Worm (Caenorhabditis elegans) whole organism, young adult: ENCODE results near the gene F37C12.18.
A peak's percentile ranks its signal among the peaks of the same experiment; 100 is the strongest.

Experiments used
- B0019.2 ChIP-seq: fragments of 200-800 bp; sonication (Bioruptor generic); conservative IDR thresholded peaks from 2 replicates; pipeline ENCODE4 v1.3.6; 2022; ENCODE audit warnings: missing genetic modification reagents, missing genetic modification characterization, missing compliant biosample characterization
- B0261.1 ChIP-seq: sonication (generic microtip); optimal IDR thresholded peaks from 2 replicates; lab custom pipeline; 2016; ENCODE audit warnings: mild to moderate bottlenecking, missing genetic modification characterization, moderate library complexity, missing compliant biosample characterization
- C06A6.2 ChIP-seq: fragments of 200-800 bp; sonication (Bioruptor generic); conservative IDR thresholded peaks from 2 replicates; pipeline ENCODE4 v1.3.6; 2022; ENCODE audit warnings: missing genetic modification characterization, missing compliant biosample characterization
- C17E4.6 ChIP-seq: fragments of 200-800 bp; sonication (Bioruptor generic); IDR thresholded peaks from 2 replicates; pipeline ENCODE4 v1.3.6; 2022; ENCODE audit warnings: missing genetic modification reagents, missing genetic modification characterization, missing compliant biosample characterization
- F37B4.10 ChIP-seq: fragments of 200-800 bp; sonication (Bioruptor generic); IDR thresholded peaks from 2 replicates; pipeline ENCODE4 v1.3.6; 2022; ENCODE audit warnings: missing genetic modification characterization, missing compliant biosample characterization
- F39B2.1 ChIP-seq: fragments of 200-800 bp; sonication (Bioruptor generic); IDR thresholded peaks from 2 replicates; pipeline ENCODE4 v1.3.6; 2022; ENCODE audit warnings: missing genetic modification reagents, missing genetic modification characterization, missing compliant biosample characterization
- F57C9.4 ChIP-seq: sonication (generic microtip); optimal IDR thresholded peaks from 2 replicates; lab custom pipeline; 2017; ENCODE audit warnings: mild to moderate bottlenecking, missing genetic modification characterization, missing compliant biosample characterization
- K12H6.12 ChIP-seq: fragments of 200-800 bp; sonication (Bioruptor generic); optimal IDR thresholded peaks from 2 replicates; lab custom pipeline; 2018; ENCODE audit warnings: mild to moderate bottlenecking, missing genetic modification characterization, missing compliant biosample characterization
- T07F8.4 ChIP-seq: sonication (generic microtip); optimal IDR thresholded peaks from 2 replicates; lab custom pipeline; 2016; ENCODE audit warnings: mild to moderate bottlenecking, missing genetic modification characterization, moderate library complexity, missing compliant biosample characterization
- T26A5.8 ChIP-seq: sonication (generic microtip); optimal IDR thresholded peaks from 2 replicates; lab custom pipeline; 2016; ENCODE audit warnings: missing genetic modification characterization, missing compliant biosample characterization
- Y79H2A.3 ChIP-seq: fragments of 200-800 bp; sonication (Bioruptor generic); conservative IDR thresholded peaks from 2 replicates; pipeline ENCODE4 v1.3.6; 2022; ENCODE audit warnings: missing genetic modification reagents, missing genetic modification characterization, missing compliant biosample characterization
- Y95B8A.8 ChIP-seq: fragments of 200-800 bp; sonication (Bioruptor generic); IDR thresholded peaks from 2 replicates; pipeline ENCODE4 v1.3.6; 2022; ENCODE audit warnings: missing genetic modification reagents, missing genetic modification characterization, missing compliant biosample characterization
- akir-1 ChIP-seq: fragments of 200-800 bp; sonication (Bioruptor generic); optimal IDR thresholded peaks from 2 replicates; lab custom pipeline; 2018; ENCODE audit warnings: mild to moderate bottlenecking, missing genetic modification characterization, moderate library complexity, missing compliant biosample characterization
- ama-1 ChIP-seq, 3 experiments: fragments of 150-350 bp in 1 of 3; sonication (generic microtip) in 2 of 3; optimal IDR thresholded peaks; 2 replicates each; lab custom pipeline; 2014 to 2018; ENCODE audit warnings: missing biosample characterization in 2 of 3, missing genetic modification characterization in 2 of 3, missing genetic modification reagents in 2 of 3
- aptf-3 ChIP-seq: fragments of 200-800 bp; sonication (Bioruptor generic); IDR thresholded peaks from 2 replicates; pipeline ENCODE4 v1.3.6; 2022; ENCODE audit warnings: missing genetic modification characterization, missing compliant biosample characterization
- athp-1 ChIP-seq: sonication (generic microtip); optimal IDR thresholded peaks from 2 replicates; lab custom pipeline; 2017; ENCODE audit warnings: mild to moderate bottlenecking, missing genetic modification characterization, missing compliant biosample characterization
- bed-2 ChIP-seq: fragments of 200-800 bp; sonication (Bioruptor generic); IDR thresholded peaks from 2 replicates; pipeline ENCODE4 v1.3.6; 2022; ENCODE audit warnings: missing genetic modification reagents, missing genetic modification characterization, missing compliant biosample characterization
- cebp-2 ChIP-seq: fragments of 200-800 bp; sonication (Bioruptor generic); IDR thresholded peaks from 2 replicates; pipeline ENCODE4 v1.3.6; 2022; ENCODE audit warnings: missing genetic modification characterization, missing compliant biosample characterization
- ceh-27 ChIP-seq: fragments of 200-800 bp; sonication (Bioruptor generic); optimal IDR thresholded peaks from 2 replicates; lab custom pipeline; 2018; ENCODE audit warnings: mild to moderate bottlenecking, missing genetic modification characterization, moderate library complexity, missing compliant biosample characterization
- ceh-58 ChIP-seq: fragments of 200-800 bp; sonication (Bioruptor generic); IDR thresholded peaks from 2 replicates; pipeline ENCODE4 v1.3.6; 2022; ENCODE audit warnings: missing genetic modification characterization, missing compliant biosample characterization
- ceh-91 ChIP-seq: fragments of 200-800 bp; sonication (Bioruptor generic); IDR thresholded peaks from 2 replicates; pipeline ENCODE4 v1.3.6; 2022; ENCODE audit warnings: missing genetic modification reagents, missing genetic modification characterization, missing compliant biosample characterization
- dpff-1 ChIP-seq: sonication (generic microtip); optimal IDR thresholded peaks from 2 replicates; lab custom pipeline; 2017; ENCODE audit warnings: mild to moderate bottlenecking, missing genetic modification characterization, missing compliant biosample characterization
- efl-1 ChIP-seq: fragments of 150-350 bp; optimal IDR thresholded peaks from 2 replicates; lab custom pipeline; 2014; ENCODE audit warnings: missing biosample characterization, missing genetic modification reagents, missing genetic modification characterization
- ets-4 ChIP-seq: fragments of 200-800 bp; sonication (Bioruptor generic); optimal IDR thresholded peaks from 2 replicates; lab custom pipeline; 2018; ENCODE audit warnings: mild to moderate bottlenecking, missing genetic modification characterization, missing compliant biosample characterization
- hlh-12 ChIP-seq: sonication (generic microtip); optimal IDR thresholded peaks from 2 replicates; lab custom pipeline; 2016; ENCODE audit warnings: missing genetic modification characterization, missing compliant biosample characterization
- hlh-26 ChIP-seq: fragments of 200-800 bp; sonication (Bioruptor generic); conservative IDR thresholded peaks from 2 replicates; pipeline ENCODE4 v1.3.6; 2022; ENCODE audit warnings: missing genetic modification reagents, missing genetic modification characterization, missing compliant biosample characterization
- hmg-1.2 ChIP-seq: fragments of 200-800 bp; sonication (Bioruptor generic); IDR thresholded peaks from 2 replicates; pipeline ENCODE4 v1.3.6; 2022; ENCODE audit warnings: missing genetic modification reagents, missing genetic modification characterization, missing compliant biosample characterization
- lag-1 ChIP-seq: fragments of 200-800 bp; sonication (Bioruptor generic); IDR thresholded peaks from 2 replicates; pipeline ENCODE4 v1.3.6; 2022; ENCODE audit warnings: missing genetic modification reagents, missing genetic modification characterization, missing compliant biosample characterization
- let-607 ChIP-seq, 2 experiments: fragments of 200-800 bp in 1 of 2; sonication (Bioruptor generic) in 1 of 2; sonication (generic microtip) in 1 of 2; optimal IDR thresholded peaks; 2 replicates each; lab custom pipeline; 2016 to 2018; ENCODE audit warnings: mild to moderate bottlenecking in 2 of 2, missing compliant biosample characterization in 2 of 2, missing genetic modification characterization in 2 of 2, moderate library complexity in 2 of 2, missing genotype in 1 of 2
- lin-40 ChIP-seq: sonication (generic microtip); optimal IDR thresholded peaks from 2 replicates; lab custom pipeline; 2016; ENCODE audit warnings: missing genetic modification characterization, mild to moderate bottlenecking, missing compliant biosample characterization, missing genotype, missing genetic modification reagents
- lin-54 ChIP-seq: fragments of 200-800 bp; sonication (Bioruptor generic); optimal IDR thresholded peaks from 2 replicates; lab custom pipeline; 2018; ENCODE audit warnings: mild to moderate bottlenecking, missing genetic modification characterization, missing compliant biosample characterization
- lsy-27 ChIP-seq: sonication (generic microtip); optimal IDR thresholded peaks from 2 replicates; lab custom pipeline; 2017; ENCODE audit warnings: missing genetic modification characterization, mild to moderate bottlenecking, missing compliant biosample characterization, antibody characterized with exemption, missing genotype, borderline replicate concordance; ENCODE audit not compliant: insufficient read depth
- nfya-2 ChIP-seq: fragments of 200-800 bp; sonication (Bioruptor generic); IDR thresholded peaks from 2 replicates; pipeline ENCODE4 v1.3.6; 2022; ENCODE audit warnings: missing genetic modification reagents, missing genetic modification characterization, missing compliant biosample characterization
- nfyb-1 ChIP-seq: fragments of 200-800 bp; sonication (Bioruptor generic); IDR thresholded peaks from 2 replicates; pipeline ENCODE4 v1.3.6; 2022; ENCODE audit warnings: missing genetic modification reagents, missing genetic modification characterization, missing compliant biosample characterization
- nhr-120 ChIP-seq: fragments of 200-800 bp; sonication (Bioruptor generic); IDR thresholded peaks from 2 replicates; pipeline ENCODE4 v1.3.6; 2022; ENCODE audit warnings: missing genetic modification characterization, missing compliant biosample characterization
- nhr-90 ChIP-seq: sonication (generic microtip); optimal IDR thresholded peaks from 2 replicates; lab custom pipeline; 2016; ENCODE audit warnings: missing genotype, mild to moderate bottlenecking, missing genetic modification characterization, missing compliant biosample characterization
- sdz-38 ChIP-seq: sonication (generic microtip); optimal IDR thresholded peaks from 2 replicates; lab custom pipeline; 2016; ENCODE audit warnings: missing genotype, missing genetic modification characterization, missing compliant biosample characterization
- sptf-2 ChIP-seq: fragments of 200-800 bp; sonication (Bioruptor generic); optimal IDR thresholded peaks from 2 replicates; lab custom pipeline; 2018; ENCODE audit warnings: mild to moderate bottlenecking, missing genetic modification characterization, missing compliant biosample characterization
- unc-130 ChIP-seq: sonication (generic microtip); optimal IDR thresholded peaks from 2 replicates; lab custom pipeline; 2016; ENCODE audit warnings: missing genetic modification reagents, missing genetic modification characterization, missing compliant biosample characterization
- xnd-1 ChIP-seq: sonication (generic microtip); optimal IDR thresholded peaks from 2 replicates; lab custom pipeline; 2016; ENCODE audit warnings: missing genotype, missing genetic modification reagents, missing genetic modification characterization, missing compliant biosample characterization
- zim-3 ChIP-seq: sonication (generic microtip); optimal IDR thresholded peaks from 2 replicates; lab custom pipeline; 2017; ENCODE audit warnings: mild to moderate bottlenecking, missing genetic modification characterization, moderate library complexity, missing compliant biosample characterization
- ztf-18 ChIP-seq: sonication (generic microtip); optimal IDR thresholded peaks from 2 replicates; lab custom pipeline; 2016; ENCODE audit warnings: missing genotype, mild to moderate bottlenecking, missing genetic modification characterization, missing compliant biosample characterization
- ztf-3 ChIP-seq: fragments of 200-800 bp; sonication (Bioruptor generic); optimal IDR thresholded peaks from 2 replicates; lab custom pipeline; 2018; ENCODE audit warnings: mild to moderate bottlenecking, missing genetic modification characterization, missing compliant biosample characterization
- ztf-6 ChIP-seq: fragments of 200-800 bp; sonication (Bioruptor generic); IDR thresholded peaks from 2 replicates; pipeline ENCODE4 v1.3.6; 2022; ENCODE audit warnings: missing genetic modification reagents, missing genetic modification characterization, missing compliant biosample characterization

The F37C12.18 gene

ce11 chrIII:7189581-7190128, 5.6 kb downstream of the F37C12.18 start, which contains the start of gene rps-21 (continued):
- TF ChIP-seq C06A6.2 (GFP tag; lab: Robert Waterston, UW), result no peak
- no peak for TF ChIP-seq ztf-3 (GFP tag; lab: Kevin White, UChicago)
- peak; percentile 30; the same call in 1 of the 2 replicates for TF ChIP-seq nfyb-1 (GFP tag; lab: Robert Waterston, UW)
- no peak for TF ChIP-seq C17E4.6 (GFP tag; lab: Robert Waterston, UW)
- TF ChIP-seq ceh-91 (GFP tag; lab: Robert Waterston, UW), result peak; percentile 21; the same call in 1 of the 2 replicates
- no peak for TF ChIP-seq xnd-1 (tag; lab: Kevin White, UChicago)
- peak; percentile 43 for TF ChIP-seq ceh-27 (GFP tag; lab: Kevin White, UChicago)
- no peak for TF ChIP-seq sdz-38 (tag; lab: Kevin White, UChicago)
- TF ChIP-seq F39B2.1 (GFP tag; lab: Robert Waterston, UW), result no peak
- TF ChIP-seq nhr-120 (GFP tag; lab: Robert Waterston, UW), result no peak
- no peak for TF ChIP-seq nhr-90 (tag; lab: Kevin White, UChicago)
- TF ChIP-seq aptf-3 (GFP tag; lab: Robert Waterston, UW), result no peak
- no peak for TF ChIP-seq T07F8.4
- TF ChIP-seq zim-3 (tag; lab: Kevin White, UChicago), result no peak
- peak; percentile 42 for TF ChIP-seq efl-1 (GFP tag; lab: Kevin White, UChicago)
- peak; percentile 21 for TF ChIP-seq K12H6.12
- peak; percentile 67 for TF ChIP-seq lin-54 (GFP tag; lab: Kevin White, UChicago)
- no peak for TF ChIP-seq ceh-58
- no peak for TF ChIP-seq cebp-2 (GFP tag; lab: Robert Waterston, UW)
- TF ChIP-seq ztf-6 (GFP tag; lab: Robert Waterston, UW), result no peak
- TF ChIP-seq hlh-26 (GFP tag; lab: Robert Waterston, UW), result no peak
- TF ChIP-seq akir-1 (GFP tag; lab: Kevin White, UChicago), result no peak
- no peak for TF ChIP-seq athp-1 (tag; lab: Kevin White, UChicago)
- no peak for TF ChIP-seq dpff-1 (tag; lab: Kevin White, UChicago)
- no peak for TF ChIP-seq hlh-12
- TF ChIP-seq T26A5.8, result no peak
- no peak for TF ChIP-seq Y79H2A.3 (GFP tag; lab: Robert Waterston, UW)
- TF ChIP-seq B0019.2 (GFP tag; lab: Robert Waterston, UW), result 0 out of 2 replicates have a peak, but pooled peaks have one; percentile 47
- peak; percentile 49 for TF ChIP-seq lin-40 (tag; lab: Kevin White, UChicago)
- no peak for TF ChIP-seq unc-130
- TF ChIP-seq B0261.1 (tag; lab: Kevin White, UChicago), result no peak
- TF ChIP-seq let-607 (tag; optimal IDR thresholded peaks at IDR 0.05; lab: Kevin White, UChicago), result no peak
- TF ChIP-seq nfya-2, result no peak
- TF ChIP-seq F57C9.4 (tag; lab: Kevin White, UChicago), result no peak
- peak; percentile 67; the same call in 1 of the 2 replicates for TF ChIP-seq Y95B8A.8 (GFP tag; lab: Robert Waterston, UW)
- no peak for TF ChIP-seq ama-1 (optimal IDR thresholded peaks at IDR 0.05; lab: Kevin White, UChicago)
- TF ChIP-seq ama-1 (GFP tag; optimal IDR thresholded peaks at IDR 0.05; lab: Kevin White, UChicago), result no peak
- no peak for TF ChIP-seq bed-2
- TF ChIP-seq lsy-27 (tag; lab: Kevin White, UChicago), result no peak
- peak; percentile 53 for TF ChIP-seq ztf-18 (tag; lab: Kevin White, UChicago)
- no peak for TF ChIP-seq lag-1
- no peak for TF ChIP-seq ets-4 (GFP tag; lab: Kevin White, UChicago)
- TF ChIP-seq sptf-2 (GFP tag; lab: Kevin White, UChicago), result no peak
- TF ChIP-seq F37B4.10, result no peak
- TF ChIP-seq hmg-1.2, result peak; percentile 89
